Worm (Caenorhabditis elegans) whole organism, early embryonic: ENCODE measurements around the gene gly-1.

Experiments used
- B0310.2 ChIP-seq: sonication (generic microtip); optimal IDR thresholded peaks from 2 replicates; lab custom pipeline; 2016; ENCODE audit warnings: mild to moderate bottlenecking, missing genetic modification characterization, missing compliant biosample characterization
- F13C5.2 ChIP-seq: sonication (generic microtip); optimal IDR thresholded peaks from 2 replicates; lab custom pipeline; 2017; ENCODE audit warnings: mild to moderate bottlenecking, missing genetic modification characterization, inconsistent platforms, missing compliant biosample characterization
- aly-1 ChIP-seq: sonication (generic microtip); optimal IDR thresholded peaks from 2 replicates; lab custom pipeline; 2016; ENCODE audit warnings: missing genetic modification characterization, missing compliant biosample characterization
- ama-1 ChIP-seq: fragments of 150-350 bp; optimal IDR thresholded peaks from 2 replicates; lab custom pipeline; 2014
- ceh-13 ChIP-seq: fragments of 200-800 bp; sonication (Bioruptor generic); optimal IDR thresholded peaks from 2 replicates; lab custom pipeline; 2018; ENCODE audit warnings: mild to moderate bottlenecking, missing genetic modification characterization, missing compliant biosample characterization
- ceh-36 ChIP-seq: sonication (generic microtip); optimal IDR thresholded peaks from 2 replicates; lab custom pipeline; 2016; ENCODE audit warnings: missing genetic modification characterization, inconsistent platforms, missing compliant biosample characterization
- ets-7 ChIP-seq: sonication (generic microtip); optimal IDR thresholded peaks from 2 replicates; lab custom pipeline; 2016; ENCODE audit warnings: missing genotype, missing genetic modification characterization, missing compliant biosample characterization
- flt-1 ChIP-seq: fragments of 200-800 bp; sonication (Bioruptor generic); IDR thresholded peaks from 2 replicates; pipeline ENCODE4 v1.3.6; 2022; ENCODE audit warnings: missing genetic modification characterization, missing compliant biosample characterization
- hmbx-1 ChIP-seq: sonication (generic microtip); optimal IDR thresholded peaks from 2 replicates; lab custom pipeline; 2016; ENCODE audit warnings: mild to moderate bottlenecking, missing genetic modification characterization, missing compliant biosample characterization
- hmg-4 ChIP-seq: fragments of 200-800 bp; sonication (Bioruptor generic); optimal IDR thresholded peaks from 2 replicates; lab custom pipeline; 2018; ENCODE audit warnings: mild to moderate bottlenecking, missing genetic modification characterization, missing compliant biosample characterization
- hnd-1 ChIP-seq: sonication (generic microtip); optimal IDR thresholded peaks from 2 replicates; lab custom pipeline; 2016; ENCODE audit warnings: missing genetic modification characterization, missing compliant biosample characterization
- pes-1 ChIP-seq: fragments of 200-800 bp; sonication (Bioruptor generic); IDR thresholded peaks from 2 replicates; pipeline ENCODE4 v1.3.6; 2022; ENCODE audit warnings: missing genetic modification reagents, missing genetic modification characterization, missing compliant biosample characterization
- scrt-1 ChIP-seq: fragments of 200-800 bp; sonication (Bioruptor generic); IDR thresholded peaks from 2 replicates; pipeline ENCODE4 v1.3.6; 2022; ENCODE audit warnings: missing genetic modification characterization, missing compliant biosample characterization
- sea-1 ChIP-seq: fragments of 200-800 bp; sonication (Bioruptor generic); conservative IDR thresholded peaks from 2 replicates; pipeline ENCODE4 v1.3.6; 2022; ENCODE audit warnings: missing genetic modification characterization, missing compliant biosample characterization
- tbx-11 ChIP-seq: fragments of 200-800 bp; sonication (Bioruptor generic); IDR thresholded peaks from 2 replicates; pipeline ENCODE4 v1.3.6; 2022; ENCODE audit warnings: missing genetic modification characterization, missing compliant biosample characterization
- tbx-37 ChIP-seq: fragments of 200-800 bp; sonication (Bioruptor generic); conservative IDR thresholded peaks from 2 replicates; pipeline ENCODE4 v1.3.6; 2022; ENCODE audit warnings: missing genetic modification reagents, missing genetic modification characterization, missing compliant biosample characterization
- tra-4 ChIP-seq: sonication (generic microtip); optimal IDR thresholded peaks from 2 replicates; lab custom pipeline; 2017; ENCODE audit warnings: missing genetic modification characterization, missing compliant biosample characterization

gly-1 gene

ce11 chrII:10860840-10861239 lies 41.2 kb downstream of the gly-1 start, which contains the start of gene M106.3:
Gene M106.3 (minus strand): TSS chrII:10860909.
- TF ChIP-seq pes-1 (GFP tag; lab: Robert Waterston, UW), result no peak
- no peak for TF ChIP-seq sea-1 (GFP tag; lab: Robert Waterston, UW)
- TF ChIP-seq F13C5.2, result no peak
- TF ChIP-seq hmg-4 (GFP tag; lab: Kevin White, UChicago), result no peak
- no peak for TF ChIP-seq ceh-36 (tag; lab: Kevin White, UChicago)
- TF ChIP-seq aly-1 (tag; lab: Kevin White, UChicago), result no peak
- no peak for TF ChIP-seq flt-1 (GFP tag; lab: Robert Waterston, UW)
- no peak for TF ChIP-seq scrt-1 (GFP tag; lab: Robert Waterston, UW)
- TF ChIP-seq hnd-1 (tag; lab: Kevin White, UChicago), result no peak

ce11 chrII:10859359-10859758 lies 42.6 kb downstream of the gly-1 start:
- TF ChIP-seq hmg-4 (GFP tag; lab: Kevin White, UChicago) (no peak), ets-7 (no peak), hmbx-1 (no peak), ceh-13 (GFP tag; lab: Kevin White, UChicago) (no peak), ama-1 (no peak), B0310.2 (no peak), hnd-1 (tag; lab: Kevin White, UChicago) (no peak), ceh-36 (tag; lab: Kevin White, UChicago) (no peak)

- TF ChIP-seq scrt-1 (GFP tag; lab: Robert Waterston, UW) (no peak), F13C5.2 (no peak), hmbx-1 (no peak), flt-1 (GFP tag; lab: Robert Waterston, UW) (no peak), hnd-1 (tag; lab: Kevin White, UChicago) (no peak), ceh-36 (tag; lab: Kevin White, UChicago) (no peak), aly-1 (tag; lab: Kevin White, UChicago) (no peak), tra-4 (tag; lab: Kevin White, UChicago) (no peak), sea-1 (GFP tag; lab: Robert Waterston, UW) (no peak), ets-7 (no peak), pes-1 (GFP tag; lab: Robert Waterston, UW) (no peak), B0310.2 (no peak), ama-1 (no peak), ceh-13 (GFP tag; lab: Kevin White, UChicago) (no peak), tbx-11 (GFP tag; lab: Robert Waterston, UW) (no peak), tbx-37 (no peak), hmg-4 (GFP tag; lab: Kevin White, UChicago) (no peak)
These were observed 44.9 kb downstream of the gly-1 start, which contains the start of gene M106.7 for ce11 chrII:10857077-10857476. Gene M106.7 (minus strand): TSS chrII:10857177.

- TF ChIP-seq F13C5.2 (no peak), tbx-37 (no peak), B0310.2 (no peak), ets-7 (no peak), pes-1 (GFP tag; lab: Robert Waterston, UW) (no peak), ceh-13 (GFP tag; lab: Kevin White, UChicago) (no peak), hmg-4 (GFP tag; lab: Kevin White, UChicago) (no peak), scrt-1 (GFP tag; lab: Robert Waterston, UW) (no peak), hmbx-1 (no peak), flt-1 (GFP tag; lab: Robert Waterston, UW) (no peak), tbx-11 (GFP tag; lab: Robert Waterston, UW) (no peak), sea-1 (GFP tag; lab: Robert Waterston, UW) (no peak), aly-1 (tag; lab: Kevin White, UChicago) (no peak), ama-1 (no peak), hnd-1 (tag; lab: Kevin White, UChicago) (no peak)
These were observed 49.1 kb downstream of the gly-1 start for ce11 chrII:10852880-10853279.

ce11 chrII:10851110-10851509 lies 50.9 kb downstream of the gly-1 start:
- no peak for TF ChIP-seq tbx-11 (GFP tag; lab: Robert Waterston, UW)
- TF ChIP-seq ceh-36 (tag; lab: Kevin White, UChicago), result no peak
- no peak for TF ChIP-seq pes-1 (GFP tag; lab: Robert Waterston, UW)
- TF ChIP-seq ama-1, result no peak
- TF ChIP-seq hmg-4 (GFP tag; lab: Kevin White, UChicago), result peak; percentile 46
